Fruit fly (Drosophila melanogaster) whole organism, wandering third instar larva: ENCODE results near the gene poe.

Experiments used
- Abd-B ChIP-seq: fragments of >200 bp; optimal IDR thresholded peaks from 2 replicates; lab custom pipeline; 2017; ENCODE audit warnings: missing biosample characterization, missing genetic modification characterization
- CG32264 ChIP-seq: fragments of 200-800 bp; sonication (Bioruptor generic); optimal IDR thresholded peaks from 2 replicates; lab custom pipeline; 2016; ENCODE audit warnings: missing biosample characterization, missing genetic modification characterization
- CG9705 ChIP-seq: fragments of 200-800 bp; sonication (Bioruptor generic); optimal IDR thresholded peaks from 2 replicates; lab custom pipeline; 2018; ENCODE audit warnings: missing biosample characterization, mild to moderate bottlenecking, missing genetic modification characterization
- CrebA ChIP-seq: fragments of 200-800 bp; sonication (Bioruptor generic); optimal IDR thresholded peaks from 2 replicates; lab custom pipeline; 2016; ENCODE audit warnings: missing biosample characterization, mild to moderate bottlenecking, missing genetic modification characterization, borderline replicate concordance
- Dfd ChIP-seq: fragments of >200 bp; optimal IDR thresholded peaks from 2 replicates; lab custom pipeline; 2017; ENCODE audit warnings: missing biosample characterization, missing genetic modification characterization
- Dif ChIP-seq: fragments of 200-275, 200-300 bp; sonication (Bioruptor generic); optimal IDR thresholded peaks from 2 replicates; lab custom pipeline; 2018; ENCODE audit warnings: missing biosample characterization, missing genetic modification characterization; ENCODE audit not compliant: partially characterized antibody
- GATAd ChIP-seq: sonication (Bioruptor generic); optimal IDR thresholded peaks from 2 replicates; lab custom pipeline; 2016; ENCODE audit warnings: missing biosample characterization, missing genetic modification characterization
- HLH106 ChIP-seq: fragments of 200-800 bp; optimal IDR thresholded peaks from 3 replicates; lab custom pipeline; 2019; ENCODE audit warnings: missing biosample characterization, mild to moderate bottlenecking, missing genetic modification characterization, moderate library complexity
- Hnf4 ChIP-seq: fragments of 200-800 bp; sonication (Bioruptor generic); optimal IDR thresholded peaks from 2 replicates; lab custom pipeline; 2016; ENCODE audit warnings: missing biosample characterization, mild to moderate bottlenecking, missing genetic modification characterization
- Hr78 ChIP-seq: fragments of >200 bp; optimal IDR thresholded peaks from 2 replicates; lab custom pipeline; 2017; ENCODE audit warnings: missing biosample characterization, missing genetic modification characterization
- Hr83 ChIP-seq: fragments of 200-300 bp; sonication (Bioruptor generic); optimal IDR thresholded peaks from 2 replicates; lab custom pipeline; 2016; ENCODE audit warnings: missing biosample characterization, mild to moderate bottlenecking, missing genetic modification characterization, moderate library complexity; ENCODE audit not compliant: poor library complexity, severe bottlenecking
- Jra ChIP-seq: sonication (Bioruptor generic); optimal IDR thresholded peaks from 2 replicates; lab custom pipeline; 2016; ENCODE audit warnings: missing biosample characterization, missing genetic modification characterization
- Myc ChIP-seq: fragments of >200 bp; optimal IDR thresholded peaks from 2 replicates; lab custom pipeline; 2017
- N ChIP-seq: fragments of >200 bp; optimal IDR thresholded peaks from 2 replicates; lab custom pipeline; 2018; ENCODE audit warnings: missing biosample characterization, missing external identifiers, missing genetic modification characterization
- OdsH ChIP-seq: fragments of 200-800 bp; sonication (Bioruptor generic); optimal IDR thresholded peaks from 2 replicates; lab custom pipeline; 2016; ENCODE audit warnings: missing biosample characterization, mild to moderate bottlenecking, missing genetic modification characterization
- Rel ChIP-seq, 2 experiments: fragments of 200-800 bp; sonication (Bioruptor generic) in 1 of 2; optimal IDR thresholded peaks; 2 replicates in 1 of 2; 3 replicates in 1 of 2; lab custom pipeline; 2016 to 2019; ENCODE audit warnings: mild to moderate bottlenecking in 2 of 2, missing biosample characterization in 2 of 2, missing genetic modification characterization in 2 of 2, moderate library complexity in 1 of 2
- Sp1 ChIP-seq: fragments of 200-800 bp; sonication (Bioruptor generic); optimal IDR thresholded peaks from 3 replicates; lab custom pipeline; 2019; ENCODE audit warnings: missing biosample characterization, mild to moderate bottlenecking, missing genetic modification characterization, moderate library complexity
- Vsx2 ChIP-seq: fragments of 200-300, 225-300 bp; sonication (Bioruptor generic); optimal IDR thresholded peaks from 2 replicates; lab custom pipeline; 2018; ENCODE audit warnings: missing biosample characterization, missing genetic modification characterization; ENCODE audit not compliant: partially characterized antibody
- br ChIP-seq: fragments of 200-800 bp; sonication (Bioruptor generic); optimal IDR thresholded peaks from 2 replicates; lab custom pipeline; 2016; ENCODE audit warnings: missing biosample characterization, missing genetic modification characterization
- brk ChIP-seq: fragments of 200-800 bp; sonication (Bioruptor generic); optimal IDR thresholded peaks from 2 replicates; lab custom pipeline; 2016; ENCODE audit warnings: missing biosample characterization, mild to moderate bottlenecking, missing genetic modification characterization
- dl ChIP-seq, 2 experiments: fragments of 175-275, 200-275 bp in 1 of 2; fragments of 200-275 bp in 1 of 2; sonication (Bioruptor generic); optimal IDR thresholded peaks; lab custom pipeline; 2018; ENCODE audit warnings: mild to moderate bottlenecking in 2 of 2, missing biosample characterization in 2 of 2, missing genetic modification characterization in 2 of 2, moderate library complexity in 2 of 2; ENCODE audit not compliant: partially characterized antibody in 2 of 2, insufficient read depth in 1 of 2
- dmrt93B ChIP-seq: fragments of 200-800 bp; sonication (Bioruptor generic); optimal IDR thresholded peaks from 2 replicates; lab custom pipeline; 2018; ENCODE audit warnings: missing biosample characterization, mild to moderate bottlenecking, missing genetic modification characterization
- dsf ChIP-seq: sonication (Bioruptor generic); optimal IDR thresholded peaks from 2 replicates; lab custom pipeline; 2016; ENCODE audit warnings: missing biosample characterization, missing genetic modification characterization, borderline replicate concordance
- ey ChIP-seq: fragments of 200-800 bp; sonication (Bioruptor generic); optimal IDR thresholded peaks from 2 replicates; lab custom pipeline; 2016; ENCODE audit warnings: missing biosample characterization, missing genetic modification characterization
- foxo ChIP-seq, 2 experiments: fragments of 200-800 bp; sonication (Bioruptor generic); optimal IDR thresholded peaks; 2 replicates in 1 of 2; 3 replicates in 1 of 2; lab custom pipeline; 2016 to 2017; ENCODE audit warnings: missing biosample characterization in 2 of 2, missing genetic modification characterization in 2 of 2
- fru ChIP-seq: fragments of 200-800 bp; sonication (Bioruptor generic); optimal IDR thresholded peaks from 3 replicates; lab custom pipeline; 2016; ENCODE audit warnings: missing biosample characterization, mild to moderate bottlenecking, missing genetic modification characterization
- h ChIP-seq: fragments of 200-800 bp; sonication (Bioruptor generic); optimal IDR thresholded peaks from 3 replicates; lab custom pipeline; 2016; ENCODE audit warnings: missing biosample characterization, mild to moderate bottlenecking, missing genetic modification characterization
- jim ChIP-seq: fragments of 175-275, 200-325 bp; sonication (Bioruptor generic); optimal IDR thresholded peaks from 2 replicates; lab custom pipeline; 2016; ENCODE audit warnings: missing biosample characterization, mild to moderate bottlenecking, missing genetic modification characterization
- lola ChIP-seq: fragments of >200 bp; optimal IDR thresholded peaks from 2 replicates; lab custom pipeline; 2017; ENCODE audit warnings: missing biosample characterization, missing genetic modification characterization
- pan ChIP-seq: fragments of >200 bp; optimal IDR thresholded peaks from 2 replicates; lab custom pipeline; 2017
- psq ChIP-seq: fragments of 200-800 bp; sonication (Bioruptor generic); optimal IDR thresholded peaks from 3 replicates; lab custom pipeline; 2017; ENCODE audit warnings: missing biosample characterization, mild to moderate bottlenecking, missing genetic modification characterization, moderate library complexity
- rgr ChIP-seq: fragments of 200-800 bp; sonication (Bioruptor generic); optimal IDR thresholded peaks from 3 replicates; lab custom pipeline; 2016; ENCODE audit warnings: missing biosample characterization, mild to moderate bottlenecking, missing genetic modification characterization
- sage ChIP-seq: fragments of 200-800 bp; sonication (Bioruptor generic); optimal IDR thresholded peaks from 2 replicates; lab custom pipeline; 2016; ENCODE audit warnings: missing biosample characterization, mild to moderate bottlenecking, missing genetic modification characterization
- sv ChIP-seq: fragments of 200-800 bp; sonication (Bioruptor generic); optimal IDR thresholded peaks from 3 replicates; lab custom pipeline; 2016; ENCODE audit warnings: missing biosample characterization, missing genetic modification characterization
- tai ChIP-seq: sonication (Bioruptor generic); optimal IDR thresholded peaks from 2 replicates; lab custom pipeline; 2016; ENCODE audit warnings: missing biosample characterization, missing genetic modification characterization
- usp ChIP-seq: fragments of >200 bp; optimal IDR thresholded peaks from 2 replicates; lab custom pipeline; 2017; ENCODE audit warnings: missing biosample characterization, missing genetic modification characterization

The poe gene

dm6 chr2L:8083427-8084295 is 12.2 kb upstream of the poe start:
- TF ChIP-seq Myc (no peak), rgr (GFP tag; lab: Kevin White, UChicago) (peak; percentile 46), dl (GFP tag; optimal IDR thresholded peaks at IDR 0.05; lab: Kevin White, UChicago; ENCODE audit: insufficient read depth in 1 of 2, partially characterized antibody in 2 of 2) (peak in 1 of 2 experiments; percentile 63), Abd-B (GFP tag; lab: Kevin White, UChicago) (peak; percentile 4), dmrt93B (GFP tag; lab: Kevin White, UChicago) (no peak), CG9705 (GFP tag; lab: Kevin White, UChicago) (no peak), psq (GFP tag; lab: Kevin White, UChicago) (peak; percentile 24), pan (lab: Kevin White, UChicago) (no peak), Hr83 (peak; percentile 61), CG32264 (GFP tag; lab: Kevin White, UChicago) (no peak), dsf (no peak), ey (GFP tag; lab: Kevin White, UChicago) (no peak), Jra (GFP tag; lab: Kevin White, UChicago) (no peak), sv (GFP tag; lab: Kevin White, UChicago) (no peak), N (GFP tag; lab: Kevin White, UChicago) (peak; percentile 96), Hnf4 (GFP tag; lab: Kevin White, UChicago) (no peak), br (GFP tag; lab: Kevin White, UChicago) (peak; percentile 12), jim (GFP tag; lab: Kevin White, UChicago) (no peak), Hr78 (GFP tag; lab: Kevin White, UChicago) (peak; percentile 38), OdsH (GFP tag; lab: Kevin White, UChicago) (no peak), GATAd (no peak), sage (GFP tag; lab: Kevin White, UChicago) (no peak), fru (GFP tag; lab: Kevin White, UChicago) (peak; percentile 18), CrebA (GFP tag; lab: Kevin White, UChicago) (no peak), Sp1 (GFP tag; lab: Kevin White, UChicago) (peak; percentile 15), Vsx2 (no peak), Rel (GFP tag; optimal IDR thresholded peaks at IDR 0.05; lab: Kevin White, UChicago) (no peak), Rel (tag; optimal IDR thresholded peaks at IDR 0.05; lab: Kevin White, UChicago) (peak; percentile 55), Dif (GFP tag; lab: Kevin White, UChicago) (peak; percentile 78), tai (GFP tag; lab: Kevin White, UChicago) (no peak), h (GFP tag; lab: Kevin White, UChicago) (peak; percentile 6)
- TF ChIP-seq, all 38 proteins: peak for 13

DNA sequence CACCGCTTCAGTTG is 11.8 kb upstream of the poe start, which contains the start of gene Bsg:
Gene Bsg, plus strand, starts transcription at position 8 of the 14 bp plus-strand sequence.
- TF ChIP-seq Dfd (GFP tag; lab: Kevin White, UChicago) (no peak), h (GFP tag; lab: Kevin White, UChicago) (no peak), dsf (no peak), Rel (GFP tag; optimal IDR thresholded peaks at IDR 0.05; lab: Kevin White, UChicago) (no peak), Rel (tag; optimal IDR thresholded peaks at IDR 0.05; lab: Kevin White, UChicago) (no peak), brk (GFP tag; lab: Kevin White, UChicago) (no peak), GATAd (no peak), usp (no peak), Dif (GFP tag; lab: Kevin White, UChicago) (no peak), Hnf4 (GFP tag; lab: Kevin White, UChicago) (no peak), jim (GFP tag; lab: Kevin White, UChicago) (no peak), fru (GFP tag; lab: Kevin White, UChicago) (no peak), dl (GFP tag; optimal IDR thresholded peaks at IDR 0.05; lab: Kevin White, UChicago; ENCODE audit: insufficient read depth in 1 of 2, partially characterized antibody in 2 of 2) (no peak), Sp1 (GFP tag; lab: Kevin White, UChicago) (no peak), lola (GFP tag; lab: Kevin White, UChicago) (no peak)

- TF ChIP-seq Hr78 (GFP tag; lab: Kevin White, UChicago) (no peak), Vsx2 (peak; percentile 32), foxo (GFP tag; optimal IDR thresholded peaks at IDR 0.05; lab: Kevin White, UChicago) (peak in 1 of 2 experiments; percentile 46), Hr83 (peak; percentile 64), CG9705 (GFP tag; lab: Kevin White, UChicago) (no peak), Rel (GFP tag; optimal IDR thresholded peaks at IDR 0.05; lab: Kevin White, UChicago) (no peak), Rel (tag; optimal IDR thresholded peaks at IDR 0.05; lab: Kevin White, UChicago) (peak; percentile 3), Abd-B (GFP tag; lab: Kevin White, UChicago) (no peak), N (GFP tag; lab: Kevin White, UChicago) (no peak), Hnf4 (GFP tag; lab: Kevin White, UChicago) (peak; percentile 44), HLH106 (tag; lab: Kevin White, UChicago) (peak; percentile 19), Dfd (GFP tag; lab: Kevin White, UChicago) (no peak), jim (GFP tag; lab: Kevin White, UChicago) (peak; percentile 5), Dif (GFP tag; lab: Kevin White, UChicago) (peak; percentile 23), Jra (GFP tag; lab: Kevin White, UChicago) (no peak), sage (GFP tag; lab: Kevin White, UChicago) (peak; percentile 35), sv (GFP tag; lab: Kevin White, UChicago) (peak; percentile 38)
- TF ChIP-seq, all 38 proteins: peak for 10
Observed at dm6 chr2L:8082692-8083412, 11.4 kb upstream of the poe start, which contains the start of gene Mcr. Gene Mcr (minus strand): TSS chr2L:8082982.
